Fruit fly (Drosophila melanogaster) whole organism, embryonic: ENCODE measurements around the gene Hr83.

Source experiments
- Blimp-1 ChIP-seq: fragments of 200-800 bp; sonication (Bioruptor generic); optimal IDR thresholded peaks from 3 replicates; lab custom pipeline; 2018; ENCODE audit warnings: missing biosample characterization, missing genetic modification characterization, mild to moderate bottlenecking, moderate library complexity, missing genetic modification reagents
- C15 ChIP-seq: fragments of 200-800 bp; sonication (Bioruptor generic); IDR thresholded peaks from 3 replicates; pipeline ENCODE4 v1.3.6; 2022; ENCODE audit warnings: missing biosample characterization, missing genetic modification characterization
- CG11093 ChIP-seq: fragments of 200-800 bp; sonication (Bioruptor generic); IDR thresholded peaks from 3 replicates; pipeline ENCODE4 v1.3.6; 2022; ENCODE audit warnings: missing biosample characterization, missing genetic modification characterization
- CG12236 ChIP-seq: fragments of 200-800 bp; sonication (Bioruptor generic); optimal IDR thresholded peaks from 2 replicates; lab custom pipeline; 2016; ENCODE audit warnings: missing biosample characterization, missing genetic modification characterization
- CG1233 ChIP-seq: fragments of 200-800 bp; sonication (Bioruptor generic); optimal IDR thresholded peaks from 4 replicates; lab custom pipeline; 2018; ENCODE audit warnings: missing biosample characterization, mild to moderate bottlenecking, missing genetic modification characterization
- CG13424 ChIP-seq: fragments of 200-800 bp; sonication (Bioruptor generic); optimal IDR thresholded peaks from 2 replicates; lab custom pipeline; 2019; ENCODE audit warnings: missing biosample characterization, mild to moderate bottlenecking, missing genetic modification characterization, moderate library complexity
- CG13624 ChIP-seq: fragments of 200-800 bp; sonication (Bioruptor generic); optimal IDR thresholded peaks from 2 replicates; lab custom pipeline; 2016; ENCODE audit warnings: missing biosample characterization, missing genetic modification characterization
- CG1603 ChIP-seq: fragments of 200-800 bp; sonication (Bioruptor generic); optimal IDR thresholded peaks from 2 replicates; lab custom pipeline; 2019; ENCODE audit warnings: missing biosample characterization, mild to moderate bottlenecking, missing genetic modification characterization, moderate library complexity
- CG17186 ChIP-seq: fragments of 200-800 bp; sonication (Bioruptor generic); optimal IDR thresholded peaks from 3 replicates; lab custom pipeline; 2017; ENCODE audit warnings: missing biosample characterization, missing genetic modification reagents, missing genetic modification characterization
- CG17359 ChIP-seq: fragments of 200-800 bp; sonication (Bioruptor generic); optimal IDR thresholded peaks from 3 replicates; lab custom pipeline; 2018; ENCODE audit warnings: missing biosample characterization, mild to moderate bottlenecking, missing genetic modification characterization, moderate library complexity
- CG2116 ChIP-seq: fragments of 200-800 bp; sonication (Bioruptor generic); optimal IDR thresholded peaks from 3 replicates; lab custom pipeline; 2018; ENCODE audit warnings: missing biosample characterization, mild to moderate bottlenecking, missing genetic modification characterization
- CG2199 ChIP-seq: fragments of 200-800 bp; sonication (Bioruptor generic); IDR thresholded peaks from 3 replicates; pipeline ENCODE4 v1.3.6; 2022; ENCODE audit warnings: missing biosample characterization, missing genetic modification characterization
- CG2889 ChIP-seq: fragments of 200-800 bp; sonication (Bioruptor generic); IDR thresholded peaks from 3 replicates; pipeline ENCODE4 v1.3.6; 2022; ENCODE audit warnings: missing biosample characterization, missing genetic modification characterization
- CG3407 ChIP-seq: fragments of 200-800 bp; sonication (Bioruptor generic); optimal IDR thresholded peaks from 2 replicates; lab custom pipeline; 2018; ENCODE audit warnings: missing biosample characterization, mild to moderate bottlenecking, missing genetic modification characterization
- CG6175 ChIP-seq: fragments of 200-800 bp; sonication (Bioruptor generic); IDR thresholded peaks from 3 replicates; pipeline ENCODE4 v1.3.6; 2022; ENCODE audit warnings: missing biosample characterization, missing genetic modification characterization
- CG7987 ChIP-seq: fragments of 200-800 bp; sonication (Bioruptor generic); optimal IDR thresholded peaks from 2 replicates; lab custom pipeline; 2018; ENCODE audit warnings: missing biosample characterization, mild to moderate bottlenecking, missing genetic modification characterization, moderate library complexity
- CG9437 ChIP-seq: fragments of 200-800 bp; sonication (Bioruptor generic); optimal IDR thresholded peaks from 2 replicates; lab custom pipeline; 2018; ENCODE audit warnings: missing biosample characterization, mild to moderate bottlenecking, missing genetic modification characterization
- D19A ChIP-seq: fragments of 200-800 bp; optimal IDR thresholded peaks from 3 replicates; lab custom pipeline; 2019; ENCODE audit warnings: missing biosample characterization, mild to moderate bottlenecking, missing genetic modification characterization, moderate library complexity
- HHEX ChIP-seq: fragments of 200-800 bp; sonication (Bioruptor generic); optimal IDR thresholded peaks from 3 replicates; lab custom pipeline; 2017; ENCODE audit warnings: missing biosample characterization, mild to moderate bottlenecking, missing genetic modification characterization, missing genetic modification reagents
- HmgD ChIP-seq: fragments of 200-800 bp; sonication (Bioruptor generic); optimal IDR thresholded peaks from 3 replicates; lab custom pipeline; 2016; ENCODE audit warnings: missing biosample characterization, missing genetic modification characterization
- Jarid2 ChIP-seq: fragments of 200-800 bp; sonication (Bioruptor generic); optimal IDR thresholded peaks from 3 replicates; lab custom pipeline; 2017; ENCODE audit warnings: mild to moderate bottlenecking, missing biosample characterization, missing genetic modification reagents, missing genetic modification characterization
- Oaz ChIP-seq: fragments of 200-800 bp; sonication (Bioruptor generic); IDR thresholded peaks from 2 replicates; pipeline ENCODE4 v1.3.6; 2022; ENCODE audit warnings: missing biosample characterization, missing genetic modification characterization
- Sox102F ChIP-seq: fragments of 200-800 bp; sonication (Bioruptor generic); optimal IDR thresholded peaks from 2 replicates; lab custom pipeline; 2018; ENCODE audit warnings: missing biosample characterization, mild to moderate bottlenecking, missing genetic modification characterization, moderate library complexity
- Trl ChIP-seq, 3 experiments: fragments of >200 bp in 2 of 3; fragments of 200-800 bp in 1 of 3; sonication (Bioruptor generic) in 1 of 3; optimal IDR thresholded peaks; 2 replicates in 1 of 3; 3 replicates in 2 of 3; lab custom pipeline; 2016 to 2017; ENCODE audit warnings: missing biosample characterization in 1 of 3, missing genetic modification characterization in 1 of 3
- Xbp1 ChIP-seq: fragments of 200-800 bp; sonication (Bioruptor generic); optimal IDR thresholded peaks from 3 replicates; lab custom pipeline; 2016; ENCODE audit warnings: missing biosample characterization, mild to moderate bottlenecking, missing genetic modification characterization
- ase ChIP-seq: fragments of 200-800 bp; sonication (Bioruptor generic); IDR thresholded peaks from 3 replicates; pipeline ENCODE4 v1.3.6; 2022; ENCODE audit warnings: missing biosample characterization, missing genetic modification characterization
- az2 ChIP-seq: fragments of 200-800 bp; sonication (Bioruptor generic); optimal IDR thresholded peaks from 3 replicates; lab custom pipeline; 2016; ENCODE audit warnings: missing biosample characterization, missing genetic modification characterization
- bigmax ChIP-seq: fragments of 200-800 bp; sonication (Bioruptor generic); optimal IDR thresholded peaks from 2 replicates; lab custom pipeline; 2018; ENCODE audit warnings: missing biosample characterization, mild to moderate bottlenecking, missing genetic modification characterization
- cwo ChIP-seq: fragments of 200-800 bp; sonication (Bioruptor generic); optimal IDR thresholded peaks from 3 replicates; lab custom pipeline; 2017; ENCODE audit warnings: missing biosample characterization, missing genetic modification characterization, mild to moderate bottlenecking, moderate library complexity, missing genetic modification reagents
- en ChIP-seq: fragments of 200-800 bp; sonication (Bioruptor generic); optimal IDR thresholded peaks from 2 replicates; lab custom pipeline; 2016; ENCODE audit warnings: missing biosample characterization, missing genetic modification characterization
- esg ChIP-seq: fragments of 200-800 bp; sonication (Bioruptor generic); conservative IDR thresholded peaks from 2 replicates; pipeline ENCODE4 v1.3.6; 2022; ENCODE audit warnings: missing biosample characterization, missing genetic modification characterization
- ftz-f1 ChIP-seq: fragments of 200-800 bp; sonication (Bioruptor generic); optimal IDR thresholded peaks from 2 replicates; lab custom pipeline; 2016; ENCODE audit warnings: missing biosample characterization, missing genetic modification characterization
- fu2 ChIP-seq: fragments of 200-800 bp; sonication (Bioruptor generic); optimal IDR thresholded peaks from 2 replicates; lab custom pipeline; 2016; ENCODE audit warnings: missing biosample characterization, missing genetic modification characterization
- gsb-n ChIP-seq: fragments of 200-800 bp; sonication (Bioruptor generic); optimal IDR thresholded peaks from 3 replicates; lab custom pipeline; 2018; ENCODE audit warnings: missing biosample characterization, mild to moderate bottlenecking, missing genetic modification characterization
- ham ChIP-seq: fragments of 200-800 bp; sonication (Bioruptor generic); IDR thresholded peaks from 2 replicates; pipeline ENCODE4 v1.3.6; 2022; ENCODE audit warnings: missing biosample characterization, missing genetic modification characterization
- hth ChIP-seq: fragments of >200 bp; optimal IDR thresholded peaks from 2 replicates; lab custom pipeline; 2017; ENCODE audit warnings: inconsistent platforms
- ken ChIP-seq: fragments of 200-800 bp; sonication (Bioruptor generic); IDR thresholded peaks from 3 replicates; pipeline ENCODE4 v1.3.6; 2022; ENCODE audit warnings: missing biosample characterization, missing genetic modification characterization
- klu ChIP-seq: fragments of 200-800 bp; sonication (Bioruptor generic); IDR thresholded peaks from 2 replicates; pipeline ENCODE4 v1.3.6; 2022; ENCODE audit warnings: missing biosample characterization, missing genetic modification characterization
- kni ChIP-seq: fragments of 200-800 bp; sonication (Bioruptor generic); optimal IDR thresholded peaks from 3 replicates; lab custom pipeline; 2017; ENCODE audit warnings: mild to moderate bottlenecking, missing biosample characterization, missing genetic modification reagents, missing genetic modification characterization
- lab ChIP-seq: fragments of 200-800 bp; sonication (Bioruptor generic); optimal IDR thresholded peaks from 3 replicates; lab custom pipeline; 2017; ENCODE audit warnings: missing biosample characterization, missing genetic modification characterization, mild to moderate bottlenecking, moderate library complexity, missing genetic modification reagents
- mam ChIP-seq: fragments of 200-800 bp; sonication (Bioruptor generic); optimal IDR thresholded peaks from 3 replicates; lab custom pipeline; 2016; ENCODE audit warnings: missing biosample characterization, missing genetic modification characterization
- pan ChIP-seq, 4 experiments: fragments of >200 bp in 3 of 4; fragments of 200-800 bp in 1 of 4; sonication (Bioruptor generic) in 1 of 4; optimal IDR thresholded peaks in 3 of 4; IDR thresholded peaks in 1 of 4; 2 replicates each; pipeline versions ENCODE4 v1.3.6 to Lab custom; 2017 to 2022; ENCODE audit warnings: missing biosample characterization in 2 of 4, missing genetic modification characterization in 2 of 4, mixed read lengths in 1 of 4
- schlank ChIP-seq: fragments of 200-800 bp; sonication (Bioruptor generic); optimal IDR thresholded peaks from 2 replicates; lab custom pipeline; 2018; ENCODE audit warnings: missing biosample characterization, mild to moderate bottlenecking, missing genetic modification characterization
- seq ChIP-seq: fragments of 200-800 bp; sonication (Bioruptor generic); IDR thresholded peaks from 2 replicates; pipeline ENCODE4 v1.3.6; 2022; ENCODE audit warnings: missing biosample characterization, missing genetic modification characterization
- tio ChIP-seq: fragments of 200-800 bp; sonication (Bioruptor generic); optimal IDR thresholded peaks from 2 replicates; lab custom pipeline; 2017; ENCODE audit warnings: missing biosample characterization, missing genetic modification characterization, inconsistent platforms
- usp ChIP-seq: fragments of >200 bp; optimal IDR thresholded peaks from 2 replicates; lab custom pipeline; 2017; ENCODE audit warnings: missing biosample characterization, missing genetic modification characterization

Gene Hr83

dm6 chr3R:6309676-6310075, 39.4 kb upstream of the Hr83 start, which contains the start of gene CG31560:
Gene CG31560 (plus strand): TSS chr3R:6309976.
- TF ChIP-seq CG6175 (no peak), fu2 (GFP tag; lab: Kevin White, UChicago) (no peak), CG2889 (GFP tag; lab: Robert Waterston, UW) (no peak), Trl (optimal IDR thresholded peaks at IDR 0.05; lab: Kevin White, UChicago) (no peak), Trl (GFP tag; optimal IDR thresholded peaks at IDR 0.05; lab: Kevin White, UChicago) (no peak), mam (GFP tag; lab: Kevin White, UChicago) (no peak), CG17359 (tag; lab: Kevin White, UChicago) (no peak), klu (no peak), ftz-f1 (GFP tag; lab: Kevin White, UChicago) (no peak), HmgD (GFP tag; lab: Kevin White, UChicago) (no peak), CG17186 (GFP tag; lab: Kevin White, UChicago) (no peak), bigmax (GFP tag; lab: Kevin White, UChicago) (no peak)

dm6 chr3R:6311641-6312259, 37.3 kb upstream of the Hr83 start, which contains the start of gene Osi17:
Gene Osi17 (plus strand): TSS chr3R:6311772.
- TF ChIP-seq CG2116 (GFP tag; lab: Kevin White, UChicago) (no peak), Jarid2 (GFP tag; lab: Kevin White, UChicago) (peak; percentile 22), CG11093 (GFP tag; lab: Robert Waterston, UW) (0 out of 3 replicates have a peak, but pooled peaks have one; percentile 11), CG2199 (GFP tag; lab: Robert Waterston, UW) (0 out of 3 replicates have a peak, but pooled peaks have one; percentile 61), ken (GFP tag; lab: Robert Waterston, UW) (0 out of 3 replicates have a peak, but pooled peaks have one; percentile 26), Blimp-1 (GFP tag; lab: Kevin White, UChicago) (peak; percentile 99)

dm6 chr3R:6315078-6315477, 34.0 kb upstream of the Hr83 start:
- TF ChIP-seq CG9437 (GFP tag; lab: Kevin White, UChicago) (no peak), hth (lab: Kevin White, UChicago) (no peak), tio (GFP tag; lab: Kevin White, UChicago) (no peak), CG3407 (no peak), ken (GFP tag; lab: Robert Waterston, UW) (no peak), mam (GFP tag; lab: Kevin White, UChicago) (no peak), Sox102F (GFP tag; lab: Kevin White, UChicago) (no peak), CG13424 (no peak), CG12236 (GFP tag; lab: Kevin White, UChicago) (no peak), kni (GFP tag; lab: Kevin White, UChicago) (peak; percentile 5), CG1233 (GFP tag; lab: Kevin White, UChicago) (no peak), ase (GFP tag; lab: Robert Waterston, UW) (no peak), gsb-n (tag; lab: Kevin White, UChicago) (no peak), C15 (GFP tag; lab: Robert Waterston, UW) (no peak), lab (no peak), esg (GFP tag; lab: Robert Waterston, UW) (no peak), pan (optimal IDR thresholded peaks at IDR 0.05; lab: Kevin White, UChicago) (no peak), pan (GFP tag; optimal IDR thresholded peaks at IDR 0.05 in 1 of 2, IDR thresholded peaks at IDR 0.05 in 1 of 2) (peak in 1 of 2 experiments; percentile 31), D19A (tag; lab: Kevin White, UChicago) (no peak), usp (GFP tag; lab: Kevin White, UChicago) (no peak), HHEX (GFP tag; lab: Kevin White, UChicago) (no peak), Oaz (GFP tag; lab: Robert Waterston, UW) (no peak), CG13624 (no peak), Blimp-1 (GFP tag; lab: Kevin White, UChicago) (peak; percentile 42), cwo (GFP tag; lab: Kevin White, UChicago) (peak; percentile 8), en (no peak), Xbp1 (no peak), CG1603 (no peak), ham (GFP tag; lab: Robert Waterston, UW) (no peak), seq (GFP tag; lab: Robert Waterston, UW) (no peak), schlank (tag; lab: Kevin White, UChicago) (no peak), CG7987 (GFP tag; lab: Kevin White, UChicago) (no peak), az2 (GFP tag; lab: Kevin White, UChicago) (no peak)
